Worm (Caenorhabditis elegans): ENCODE data around the gene H01M10.2.
A peak's percentile ranks its signal among the peaks of the same experiment; 100 is the strongest.

Gene H01M10.2

ce11 chrX:2593703-2594102, 8.1 kb upstream of the H01M10.2 start, which contains the start of the genes nhr-40 and T03G6.7:
TSS of gene nhr-40 (plus strand) at chrX:2594003.
TSS of gene T03G6.7 (plus strand) at chrX:2594039.
- TF ChIP-seq sea-1 (GFP tag; conservative IDR thresholded peaks at IDR 0.05) (no peak), hmbx-1 (tag; optimal IDR thresholded peaks at IDR 0.05) (no peak), ceh-13 (GFP tag; optimal IDR thresholded peaks at IDR 0.05) (no peak), F13C5.2 (tag; optimal IDR thresholded peaks at IDR 0.05) (no peak), ama-1 (optimal IDR thresholded peaks at IDR 0.05) (no peak), scrt-1 (GFP tag; IDR thresholded peaks at IDR 0.05) (no peak), tra-4 (tag; optimal IDR thresholded peaks at IDR 0.05) (no peak), flt-1 (GFP tag; IDR thresholded peaks at IDR 0.05) (no peak), tbx-11 (GFP tag; IDR thresholded peaks at IDR 0.05) (no peak), hmg-4 (GFP tag; optimal IDR thresholded peaks at IDR 0.05) (no peak), pes-1 (GFP tag; IDR thresholded peaks at IDR 0.05) (no peak), aly-1 (tag; optimal IDR thresholded peaks at IDR 0.05) (no peak), ets-7 (tag; optimal IDR thresholded peaks at IDR 0.05) (no peak)

- TF ChIP-seq pes-1 (GFP tag; IDR thresholded peaks at IDR 0.05) (no peak), F13C5.2 (tag; optimal IDR thresholded peaks at IDR 0.05) (no peak), ets-7 (tag; optimal IDR thresholded peaks at IDR 0.05) (no peak), scrt-1 (GFP tag; IDR thresholded peaks at IDR 0.05) (no peak), sea-1 (GFP tag; conservative IDR thresholded peaks at IDR 0.05) (no peak), ama-1 (optimal IDR thresholded peaks at IDR 0.05) (no peak), ceh-13 (GFP tag; optimal IDR thresholded peaks at IDR 0.05) (no peak), hnd-1 (tag; optimal IDR thresholded peaks at IDR 0.05) (no peak), tbx-37 (GFP tag; conservative IDR thresholded peaks at IDR 0.05) (no peak), flt-1 (GFP tag; IDR thresholded peaks at IDR 0.05) (no peak), tbx-11 (GFP tag; IDR thresholded peaks at IDR 0.05) (no peak), ceh-36 (tag; optimal IDR thresholded peaks at IDR 0.05) (no peak), hmbx-1 (tag; optimal IDR thresholded peaks at IDR 0.05) (no peak), aly-1 (tag; optimal IDR thresholded peaks at IDR 0.05) (no peak), tra-4 (tag; optimal IDR thresholded peaks at IDR 0.05) (no peak), hmg-4 (GFP tag; optimal IDR thresholded peaks at IDR 0.05) (no peak), B0310.2 (tag; optimal IDR thresholded peaks at IDR 0.05) (no peak)
Observed at ce11 chrX:2592670-2593280, 7.2 kb upstream of the H01M10.2 start.

DNA sequence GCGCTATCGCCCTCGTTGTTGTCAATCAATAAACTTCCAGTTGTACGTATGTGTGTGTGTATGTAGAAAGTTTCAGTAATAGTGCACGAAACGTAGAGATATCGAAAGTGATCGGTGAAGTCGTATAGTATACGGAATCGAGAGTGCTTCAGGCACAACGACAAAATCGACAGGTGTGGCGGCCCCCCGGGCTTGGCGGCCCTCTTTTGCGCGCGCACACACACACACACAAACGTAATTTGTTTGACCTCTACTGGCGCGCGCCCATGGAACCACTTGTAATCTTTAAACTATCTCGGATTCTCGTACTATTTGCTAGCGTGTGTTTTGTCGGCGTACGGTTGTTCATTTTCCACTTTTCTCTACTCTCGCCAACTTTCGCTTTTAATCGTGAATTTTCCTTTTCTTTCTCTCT, 6.0 kb upstream of the H01M10.2 start:
- TF ChIP-seq tbx-11 (GFP tag; IDR thresholded peaks at IDR 0.05) (no peak), sea-1 (GFP tag; conservative IDR thresholded peaks at IDR 0.05) (no peak), tbx-37 (GFP tag; conservative IDR thresholded peaks at IDR 0.05) (no peak), B0310.2 (tag; optimal IDR thresholded peaks at IDR 0.05) (no peak), hnd-1 (tag; optimal IDR thresholded peaks at IDR 0.05) (no peak), ceh-13 (GFP tag; optimal IDR thresholded peaks at IDR 0.05) (no peak), ama-1 (optimal IDR thresholded peaks at IDR 0.05) (no peak), scrt-1 (GFP tag; IDR thresholded peaks at IDR 0.05) (no peak), hmbx-1 (tag; optimal IDR thresholded peaks at IDR 0.05) (no peak), hmg-4 (GFP tag; optimal IDR thresholded peaks at IDR 0.05) (no peak), ets-7 (tag; optimal IDR thresholded peaks at IDR 0.05) (no peak), F13C5.2 (tag; optimal IDR thresholded peaks at IDR 0.05) (no peak), aly-1 (tag; optimal IDR thresholded peaks at IDR 0.05) (no peak)

DNA sequence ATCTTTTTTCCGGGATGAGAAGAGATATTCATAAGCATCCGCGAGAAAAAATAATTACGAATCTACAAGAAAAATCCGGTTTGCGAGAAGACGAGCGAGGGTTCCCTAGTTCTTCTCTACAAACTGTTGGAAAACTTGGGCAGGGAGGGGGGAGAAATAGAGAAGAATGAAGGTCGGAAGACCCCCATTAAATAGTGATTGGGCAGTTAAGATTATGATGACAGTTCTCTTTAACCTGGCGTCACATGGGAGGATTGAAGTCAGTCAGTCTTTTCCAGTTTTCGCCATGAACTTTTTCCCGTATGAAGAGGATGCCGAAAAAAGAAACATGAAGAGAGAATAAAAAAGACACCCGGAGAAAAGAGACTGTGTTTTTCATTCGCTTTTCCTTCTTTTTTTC, 5.2 kb upstream of the H01M10.2 start:
- no peak for TF ChIP-seq B0310.2 (tag; optimal IDR thresholded peaks at IDR 0.05)
- no peak for TF ChIP-seq tra-4 (tag; optimal IDR thresholded peaks at IDR 0.05)
- TF ChIP-seq pes-1 (GFP tag; IDR thresholded peaks at IDR 0.05), result no peak
- TF ChIP-seq flt-1 (GFP tag; IDR thresholded peaks at IDR 0.05), result no peak
- TF ChIP-seq hmg-4 (GFP tag; optimal IDR thresholded peaks at IDR 0.05), result no peak
- no peak for TF ChIP-seq ets-7 (tag; optimal IDR thresholded peaks at IDR 0.05)
- no peak for TF ChIP-seq ceh-13 (GFP tag; optimal IDR thresholded peaks at IDR 0.05)
- no peak for TF ChIP-seq tbx-37 (GFP tag; conservative IDR thresholded peaks at IDR 0.05)
- no peak for TF ChIP-seq aly-1 (tag; optimal IDR thresholded peaks at IDR 0.05)
- TF ChIP-seq hmbx-1 (tag; optimal IDR thresholded peaks at IDR 0.05), result no peak
- no peak for TF ChIP-seq sea-1 (GFP tag; conservative IDR thresholded peaks at IDR 0.05)
- no peak for TF ChIP-seq ama-1 (optimal IDR thresholded peaks at IDR 0.05)
- TF ChIP-seq scrt-1 (GFP tag; IDR thresholded peaks at IDR 0.05), result no peak
- TF ChIP-seq F13C5.2 (tag; optimal IDR thresholded peaks at IDR 0.05), result no peak
- no peak for TF ChIP-seq ceh-36 (tag; optimal IDR thresholded peaks at IDR 0.05)
- no peak for TF ChIP-seq tbx-11 (GFP tag; IDR thresholded peaks at IDR 0.05)

DNA sequence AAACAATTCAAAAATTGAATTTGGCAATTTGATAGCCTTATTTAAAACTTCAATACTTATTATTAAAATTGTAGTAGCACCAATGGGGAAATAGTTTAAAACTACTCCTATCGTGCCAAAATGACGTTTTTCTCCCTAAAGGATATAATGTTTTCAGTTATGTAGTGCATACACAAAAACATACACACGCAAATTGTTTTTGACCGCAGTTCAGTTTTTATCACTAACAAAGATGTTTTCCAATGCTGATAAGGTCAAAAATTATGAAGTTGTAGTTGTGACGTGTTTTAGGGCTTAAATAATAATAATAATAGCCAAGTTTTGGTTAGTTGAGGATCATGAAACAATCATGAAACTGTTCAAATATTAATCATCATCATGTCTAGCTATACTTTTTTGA, 4.5 kb upstream of the H01M10.2 start:
- no peak for TF ChIP-seq flt-1 (GFP tag; IDR thresholded peaks at IDR 0.05)
- no peak for TF ChIP-seq ets-7 (tag; optimal IDR thresholded peaks at IDR 0.05)
- no peak for TF ChIP-seq hmg-4 (GFP tag; optimal IDR thresholded peaks at IDR 0.05)
- TF ChIP-seq pes-1 (GFP tag; IDR thresholded peaks at IDR 0.05), result no peak
- TF ChIP-seq scrt-1 (GFP tag; IDR thresholded peaks at IDR 0.05), result no peak
- no peak for TF ChIP-seq tbx-11 (GFP tag; IDR thresholded peaks at IDR 0.05)
- no peak for TF ChIP-seq tra-4 (tag; optimal IDR thresholded peaks at IDR 0.05)
- TF ChIP-seq sea-1 (GFP tag; conservative IDR thresholded peaks at IDR 0.05), result no peak
- TF ChIP-seq hnd-1 (tag; optimal IDR thresholded peaks at IDR 0.05), result no peak

ce11 chrX:2588012-2588411, 2.5 kb upstream of the H01M10.2 start:
- TF ChIP-seq tbx-11 (GFP tag; IDR thresholded peaks at IDR 0.05), result no peak
- TF ChIP-seq tra-4 (tag; optimal IDR thresholded peaks at IDR 0.05), result no peak
- TF ChIP-seq hmbx-1 (tag; optimal IDR thresholded peaks at IDR 0.05), result no peak
- TF ChIP-seq ets-7 (tag; optimal IDR thresholded peaks at IDR 0.05), result no peak
- no peak for TF ChIP-seq tbx-37 (GFP tag; conservative IDR thresholded peaks at IDR 0.05)
- TF ChIP-seq ceh-36 (tag; optimal IDR thresholded peaks at IDR 0.05), result no peak
- no peak for TF ChIP-seq F13C5.2 (tag; optimal IDR thresholded peaks at IDR 0.05)
- no peak for TF ChIP-seq sea-1 (GFP tag; conservative IDR thresholded peaks at IDR 0.05)
- no peak for TF ChIP-seq aly-1 (tag; optimal IDR thresholded peaks at IDR 0.05)
- no peak for TF ChIP-seq hmg-4 (GFP tag; optimal IDR thresholded peaks at IDR 0.05)

ce11 chrX:2583135-2583683, 2.3 kb downstream of the H01M10.2 start:
- TF ChIP-seq hmg-4 (GFP tag; optimal IDR thresholded peaks at IDR 0.05) (peak; percentile 87), sea-1 (GFP tag; conservative IDR thresholded peaks at IDR 0.05) (0 out of 2 replicates have a peak, but pooled peaks have one; percentile 31), hnd-1 (tag; optimal IDR thresholded peaks at IDR 0.05) (no peak)

Measured in whole organism, early embryonic.